Fruit fly (Drosophila melanogaster): ENCODE results near the gene CG17734.

CG17734 gene

dm6 chr3R:11236041-11236440 lies 7.8 kb downstream of the CG17734 start, which contains the start of gene CG31441:
Gene CG31441, plus strand, starts transcription at chr3R:11236286.
- TF ChIP-seq CG17801 (GFP tag; optimal IDR thresholded peaks at IDR 0.05; ENCODE audit: partially characterized antibody), result no peak

- no peak for TF ChIP-seq CG17801 (GFP tag; optimal IDR thresholded peaks at IDR 0.05; ENCODE audit: partially characterized antibody)
These were observed 8.9 kb downstream of the CG17734 start, which contains the start of the genes Arfip and CG17721 for dm6 chr3R:11234918-11235371. Gene Arfip, minus strand, starts transcription at chr3R:11235013. Gene CG17721, plus strand, starts transcription at chr3R:11235140.

dm6 chr3R:11231705-11232261 lies 12.0 kb downstream of the CG17734 start, which contains the start of the genes CG17187 and Dph3:
Gene CG17187, minus strand, starts transcription at chr3R:11231879.
Gene Dph3, plus strand, starts transcription at chr3R:11231912.
- no peak for TF ChIP-seq CG17801 (GFP tag; optimal IDR thresholded peaks at IDR 0.05; ENCODE audit: partially characterized antibody)

- no peak for TF ChIP-seq CG17801 (GFP tag; optimal IDR thresholded peaks at IDR 0.05; ENCODE audit: partially characterized antibody)
These were observed 12.8 kb downstream of the CG17734 start for dm6 chr3R:11231037-11231436.

dm6 chr3R:11230392-11230791 lies 13.4 kb downstream of the CG17734 start, which contains the start of gene GCC88:
Gene GCC88, minus strand, starts transcription at chr3R:11230600.
- TF ChIP-seq CG17801 (GFP tag; optimal IDR thresholded peaks at IDR 0.05; ENCODE audit: partially characterized antibody), result no peak

- peak; percentile 98 for TF ChIP-seq CG17801 (GFP tag; optimal IDR thresholded peaks at IDR 0.05; ENCODE audit: partially characterized antibody)
These were observed 17.3 kb downstream of the CG17734 start, which contains the start of gene CG17726 for dm6 chr3R:11226496-11226895. Gene CG17726, plus strand, starts transcription at chr3R:11226762.

- no peak for TF ChIP-seq CG17801 (GFP tag; optimal IDR thresholded peaks at IDR 0.05; ENCODE audit: partially characterized antibody)
These were observed 18.6 kb downstream of the CG17734 start, which contains the start of gene scpr-C for dm6 chr3R:11225220-11225619. Gene scpr-C, plus strand, starts transcription at chr3R:11225520.

- TF ChIP-seq CG17801 (GFP tag; optimal IDR thresholded peaks at IDR 0.05; ENCODE audit: partially characterized antibody), result no peak
These were observed 19.3 kb downstream of the CG17734 start for dm6 chr3R:11224478-11224877.

- no peak for TF ChIP-seq CG17801 (GFP tag; optimal IDR thresholded peaks at IDR 0.05; ENCODE audit: partially characterized antibody)
These were observed 21.2 kb downstream of the CG17734 start for dm6 chr3R:11222587-11222986.

dm6 chr3R:11221437-11222230 lies 22.2 kb downstream of the CG17734 start, which contains the start of the genes CG6693 and RpL3:
Gene CG6693, minus strand, starts transcription at chr3R:11221639.
Gene RpL3, plus strand, starts transcription at chr3R:11221894.
- TF ChIP-seq CG17801 (GFP tag; optimal IDR thresholded peaks at IDR 0.05; ENCODE audit: partially characterized antibody), result peak; percentile 84

dm6 chr3R:11219883-11220282 lies 23.9 kb downstream of the CG17734 start, which contains the start of gene CG6689:
Gene CG6689, minus strand, starts transcription at chr3R:11220064.
- TF ChIP-seq CG17801 (GFP tag; optimal IDR thresholded peaks at IDR 0.05; ENCODE audit: partially characterized antibody), result no peak

- TF ChIP-seq CG17801 (GFP tag; optimal IDR thresholded peaks at IDR 0.05; ENCODE audit: partially characterized antibody), result peak; percentile 94
These were observed 27.6 kb downstream of the CG17734 start, which contains the start of the genes RpS25 and CG4820 for dm6 chr3R:11216156-11216630. Gene RpS25, minus strand, starts transcription at chr3R:11216287. Gene CG4820, plus strand, starts transcription at chr3R:11216535.

dm6 chr3R:11214449-11214950 lies 29.3 kb downstream of the CG17734 start, which contains the start of gene ZnT86D:
Gene ZnT86D, minus strand, starts transcription at chr3R:11214539.
- peak; percentile 82 for TF ChIP-seq CG17801 (GFP tag; optimal IDR thresholded peaks at IDR 0.05; ENCODE audit: partially characterized antibody)

dm6 chr3R:11211291-11212061 lies 32.3 kb downstream of the CG17734 start:
- peak; percentile 65 for TF ChIP-seq CG17801 (GFP tag; optimal IDR thresholded peaks at IDR 0.05; ENCODE audit: partially characterized antibody)

All from ovary, adult (tissue).